Worm (Caenorhabditis elegans) whole organism, mixed stage, embryonic: ENCODE results near the gene clec-233.

ENCODE experiments used
- M03D4.4 ChIP-seq: sonication (generic microtip); optimal IDR thresholded peaks from 2 replicates; lab custom pipeline; 2017; ENCODE audit warnings: mild to moderate bottlenecking, missing genetic modification characterization, missing compliant biosample characterization
- bed-3 ChIP-seq: fragments of 200-800 bp; sonication (Bioruptor generic); optimal IDR thresholded peaks from 3 replicates; lab custom pipeline; 2018; ENCODE audit warnings: mild to moderate bottlenecking, missing genetic modification characterization, moderate library complexity, missing compliant biosample characterization
- blmp-1 ChIP-seq: fragments of 150-350 bp; optimal IDR thresholded peaks from 2 replicates; lab custom pipeline; 2014; ENCODE audit warnings: missing biosample characterization, missing genetic modification characterization
- ceh-39 ChIP-seq: fragments of 150-350 bp; optimal IDR thresholded peaks from 2 replicates; lab custom pipeline; 2014; ENCODE audit warnings: missing biosample characterization, missing genetic modification characterization
- ceh-83 ChIP-seq: fragments of 200-800 bp; sonication (Bioruptor generic); optimal IDR thresholded peaks from 2 replicates; lab custom pipeline; 2018; ENCODE audit warnings: mild to moderate bottlenecking, missing genetic modification characterization, missing compliant biosample characterization
- ces-1 ChIP-seq: fragments of 150-350 bp; optimal IDR thresholded peaks from 2 replicates; lab custom pipeline; 2014; ENCODE audit warnings: missing biosample characterization, missing genetic modification reagents, missing genetic modification characterization
- cnd-1 ChIP-seq: fragments of 200-800 bp; sonication (Bioruptor generic); optimal IDR thresholded peaks from 2 replicates; lab custom pipeline; 2018; ENCODE audit warnings: mild to moderate bottlenecking, missing genetic modification characterization, missing compliant biosample characterization
- drap-1 ChIP-seq: fragments of 200-800 bp; sonication (Bioruptor generic); optimal IDR thresholded peaks from 3 replicates; lab custom pipeline; 2018; ENCODE audit warnings: mild to moderate bottlenecking, missing genetic modification characterization, missing compliant biosample characterization
- elt-1 ChIP-seq: sonication (generic microtip); optimal IDR thresholded peaks from 2 replicates; lab custom pipeline; 2017; ENCODE audit warnings: missing genetic modification characterization, mild to moderate bottlenecking, missing compliant biosample characterization, antibody characterized with exemption, moderate library complexity, borderline replicate concordance; ENCODE audit not compliant: insufficient read depth
- elt-3 ChIP-seq: fragments of 150-350 bp; optimal IDR thresholded peaks from 2 replicates; lab custom pipeline; 2014; ENCODE audit warnings: missing biosample characterization, missing genetic modification characterization
- flh-1 ChIP-seq: fragments of 200-800 bp; sonication (Bioruptor generic); optimal IDR thresholded peaks from 2 replicates; lab custom pipeline; 2018; ENCODE audit warnings: mild to moderate bottlenecking, missing genetic modification characterization, moderate library complexity, missing compliant biosample characterization
- ham-2 ChIP-seq: fragments of 200-800 bp; sonication (Bioruptor generic); optimal IDR thresholded peaks from 2 replicates; lab custom pipeline; 2018; ENCODE audit warnings: mild to moderate bottlenecking, missing genetic modification characterization, missing compliant biosample characterization
- hlh-1 ChIP-seq: fragments of 150-350 bp; optimal IDR thresholded peaks from 2 replicates; lab custom pipeline; 2014; ENCODE audit warnings: missing biosample characterization, missing genetic modification reagents, missing genetic modification characterization
- lin-32 ChIP-seq: fragments of 200-800 bp; sonication (Bioruptor generic); optimal IDR thresholded peaks from 2 replicates; lab custom pipeline; 2018; ENCODE audit warnings: mild to moderate bottlenecking, missing genetic modification characterization, missing compliant biosample characterization
- lsy-2 ChIP-seq: fragments of 150-350 bp; optimal IDR thresholded peaks from 2 replicates; lab custom pipeline; 2014; ENCODE audit warnings: missing biosample characterization, missing genetic modification characterization
- mep-1 ChIP-seq: fragments of 150-350 bp; optimal IDR thresholded peaks from 2 replicates; lab custom pipeline; 2017; ENCODE audit warnings: missing biosample characterization, missing genetic modification reagents, missing genetic modification characterization, inconsistent platforms
- mls-2 ChIP-seq: sonication (generic microtip); optimal IDR thresholded peaks from 2 replicates; lab custom pipeline; 2016; ENCODE audit warnings: mild to moderate bottlenecking, missing genetic modification characterization, moderate library complexity, missing compliant biosample characterization
- nhr-12 ChIP-seq: fragments of 150-350 bp; optimal IDR thresholded peaks from 2 replicates; lab custom pipeline; 2014; ENCODE audit warnings: missing biosample characterization, missing genetic modification characterization
- nhr-2 ChIP-seq: fragments of 150-350 bp; optimal IDR thresholded peaks from 2 replicates; lab custom pipeline; 2014; ENCODE audit warnings: missing biosample characterization, missing genetic modification characterization
- nhr-237 ChIP-seq: fragments of 150-350 bp; optimal IDR thresholded peaks from 2 replicates; lab custom pipeline; 2014; ENCODE audit warnings: missing biosample characterization, missing genetic modification characterization
- nhr-76 ChIP-seq: sonication (generic microtip); optimal IDR thresholded peaks from 2 replicates; lab custom pipeline; 2017; ENCODE audit warnings: missing biosample characterization, missing genetic modification characterization
- pha-4 ChIP-seq: fragments of 150-350 bp; optimal IDR thresholded peaks from 2 replicates; lab custom pipeline; 2018; ENCODE audit warnings: missing biosample characterization, missing genetic modification reagents, missing genetic modification characterization
- sem-2 ChIP-seq: fragments of 200-800 bp; sonication (Bioruptor generic); optimal IDR thresholded peaks from 2 replicates; lab custom pipeline; 2018; ENCODE audit warnings: mild to moderate bottlenecking, missing genetic modification characterization, missing compliant biosample characterization
- snpc-4 ChIP-seq: fragments of 150-350 bp; optimal IDR thresholded peaks from 2 replicates; lab custom pipeline; 2014; ENCODE audit warnings: missing biosample characterization, missing genetic modification characterization
- sptf-1 ChIP-seq: sonication (generic microtip); optimal IDR thresholded peaks from 2 replicates; lab custom pipeline; 2017; ENCODE audit warnings: mild to moderate bottlenecking, missing genetic modification characterization, moderate library complexity, missing compliant biosample characterization
- tbx-8 ChIP-seq: fragments of 200-800 bp; sonication (Bioruptor generic); optimal IDR thresholded peaks from 2 replicates; lab custom pipeline; 2018; ENCODE audit warnings: mild to moderate bottlenecking, missing genetic modification characterization, moderate library complexity, missing compliant biosample characterization
- unc-120 ChIP-seq: sonication (generic microtip); optimal IDR thresholded peaks from 2 replicates; lab custom pipeline; 2017; ENCODE audit warnings: missing genetic modification characterization, missing compliant biosample characterization; ENCODE audit not compliant: poor library complexity, severe bottlenecking
- unc-39 ChIP-seq: fragments of 150-350 bp; optimal IDR thresholded peaks from 2 replicates; lab custom pipeline; 2014; ENCODE audit warnings: missing biosample characterization, missing genetic modification characterization
- unc-62 ChIP-seq: fragments of 150-350 bp; optimal IDR thresholded peaks from 2 replicates; lab custom pipeline; 2014; ENCODE audit warnings: missing biosample characterization, missing genetic modification reagents, missing genetic modification characterization
- zip-8 ChIP-seq: fragments of 150-350 bp; optimal IDR thresholded peaks from 2 replicates; lab custom pipeline; 2014; ENCODE audit warnings: missing biosample characterization, missing genetic modification characterization
- ztf-11 ChIP-seq: fragments of 150-350 bp; optimal IDR thresholded peaks from 2 replicates; lab custom pipeline; 2014; ENCODE audit warnings: missing biosample characterization, missing genetic modification characterization

clec-233 gene

DNA sequence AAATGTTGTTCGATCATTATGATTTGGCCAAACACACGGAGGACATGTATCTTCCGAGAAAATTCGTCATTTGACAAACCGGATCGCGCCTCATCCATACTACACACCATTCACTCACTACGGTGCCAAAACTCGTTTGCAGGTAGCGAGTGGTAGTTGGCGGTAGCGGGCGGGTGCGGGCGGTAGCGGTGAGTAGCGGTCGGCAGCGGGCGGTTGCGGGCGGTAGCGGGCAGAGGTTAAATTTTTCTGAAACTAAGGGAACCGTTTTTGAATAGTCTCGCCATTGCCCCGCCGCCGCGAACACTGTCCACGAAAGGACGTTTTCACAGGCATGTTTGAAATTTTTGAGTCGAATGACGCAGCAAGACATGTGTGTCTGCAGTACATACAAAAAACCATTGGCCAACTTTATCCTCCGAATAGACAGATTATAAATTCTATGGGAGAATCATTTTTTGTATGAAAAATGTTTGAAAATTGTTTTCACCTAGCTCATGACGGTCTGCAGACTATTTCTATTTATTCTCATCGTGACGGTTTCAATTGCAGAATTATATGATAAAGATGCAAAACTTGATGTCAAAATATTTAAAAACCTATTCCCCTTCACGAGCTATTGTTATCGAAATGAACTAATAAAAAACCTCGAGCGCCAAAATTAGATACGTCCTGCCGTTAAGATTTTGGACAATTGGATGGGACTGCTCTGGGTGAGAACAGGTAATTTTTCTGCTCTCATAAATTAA lies 23.3 kb upstream of the clec-233 start, which contains the start of gene F11A5.16:
Gene F11A5.16 (plus strand): TSS at position 696 of the 746 bp plus-strand sequence.
- TF ChIP-seq ces-1 (GFP tag; lab: Kevin White, UChicago) (no peak), mls-2 (tag; lab: Kevin White, UChicago) (no peak), ham-2 (GFP tag; lab: Kevin White, UChicago) (no peak), sem-2 (GFP tag; lab: Kevin White, UChicago) (no peak), nhr-2 (tag; lab: Kevin White, UChicago) (no peak), M03D4.4 (tag; lab: Kevin White, UChicago) (no peak), zip-8 (tag; lab: Kevin White, UChicago) (no peak), lin-32 (GFP tag; lab: Kevin White, UChicago) (no peak)
- TF ChIP-seq, all 35 proteins: peak for 0

ce11 chrV:16211713-16212112 lies 22.0 kb upstream of the clec-233 start:
- TF ChIP-seq ces-1 (GFP tag; lab: Kevin White, UChicago) (no peak), cnd-1 (no peak), elt-3 (tag; lab: Kevin White, UChicago) (no peak), lin-32 (GFP tag; lab: Kevin White, UChicago) (no peak), nhr-12 (no peak), ztf-11 (tag; lab: Kevin White, UChicago) (no peak), blmp-1 (tag; lab: Kevin White, UChicago) (no peak), nhr-76 (tag; lab: Kevin White, UChicago) (no peak), unc-39 (no peak), pha-4 (tag; lab: Kevin White, UChicago) (no peak), lsy-2 (tag; lab: Kevin White, UChicago) (no peak)
- TF ChIP-seq, all 35 proteins: peak for 0

DNA sequence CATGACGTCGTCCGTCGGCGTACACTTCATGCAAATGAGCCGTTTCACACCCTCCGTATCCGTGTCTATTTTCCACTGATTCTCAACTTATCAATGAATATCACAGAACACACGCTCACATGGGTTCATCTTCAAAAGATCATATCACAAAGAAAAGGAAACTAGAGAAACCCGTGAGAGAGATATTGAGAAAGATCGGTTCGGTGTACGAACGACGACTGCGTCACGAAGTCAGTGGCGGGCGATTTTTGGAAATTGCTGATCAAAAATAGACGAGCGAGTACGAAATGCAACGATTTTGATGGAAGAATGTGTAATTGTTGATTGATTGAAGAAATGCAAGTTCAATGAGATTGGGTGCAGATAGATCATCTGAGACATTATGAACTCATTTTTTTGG lies 20.4 kb upstream of the clec-233 start:
- TF ChIP-seq elt-1 (tag; lab: Kevin White, UChicago) (no peak), flh-1 (GFP tag; lab: Kevin White, UChicago) (no peak), M03D4.4 (tag; lab: Kevin White, UChicago) (no peak), mep-1 (tag; lab: Kevin White, UChicago) (no peak), ces-1 (GFP tag; lab: Kevin White, UChicago) (no peak), ceh-83 (GFP tag; lab: Kevin White, UChicago) (no peak), unc-62 (no peak), snpc-4 (tag; lab: Kevin White, UChicago) (no peak), sptf-1 (no peak), cnd-1 (no peak), nhr-2 (tag; lab: Kevin White, UChicago) (no peak), zip-8 (tag; lab: Kevin White, UChicago) (no peak), nhr-12 (no peak), drap-1 (no peak)

ce11 chrV:16214505-16214904 lies 19.2 kb upstream of the clec-233 start, which contains the start of gene F11A5.9:
Gene F11A5.9, plus strand, starts transcription at chrV:16214890.
- TF ChIP-seq cnd-1 (no peak), unc-120 (tag; lab: Kevin White, UChicago) (no peak), tbx-8 (GFP tag; lab: Kevin White, UChicago) (no peak), M03D4.4 (tag; lab: Kevin White, UChicago) (no peak), ceh-39 (tag; lab: Kevin White, UChicago) (no peak), nhr-237 (tag; lab: Kevin White, UChicago) (no peak), ztf-11 (tag; lab: Kevin White, UChicago) (no peak), bed-3 (GFP tag; lab: Kevin White, UChicago) (no peak)

DNA sequence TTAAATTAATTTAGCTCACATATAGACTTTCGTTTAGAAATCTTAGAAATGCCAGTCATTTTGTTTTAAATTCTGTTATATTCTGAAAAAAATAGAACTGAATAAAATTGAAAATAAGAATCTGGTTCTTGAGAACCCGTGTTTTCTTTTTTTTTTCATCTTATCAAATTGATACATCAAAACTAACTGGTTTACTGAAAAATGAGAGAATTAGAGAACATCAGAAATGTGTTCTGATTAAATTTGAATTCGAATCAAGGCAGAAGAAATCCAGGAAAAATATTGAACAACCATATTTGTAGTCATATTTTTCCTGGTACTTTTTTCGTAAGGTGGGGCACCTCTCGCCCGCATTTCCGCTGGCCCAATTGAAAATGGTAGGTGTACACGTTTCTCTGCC lies 15.2 kb upstream of the clec-233 start, which contains the start of gene F11A5.15:
Gene F11A5.15 (minus strand): TSS at position 101 of the 400 bp plus-strand sequence.
- TF ChIP-seq flh-1 (GFP tag; lab: Kevin White, UChicago) (no peak), snpc-4 (tag; lab: Kevin White, UChicago) (no peak), lin-32 (GFP tag; lab: Kevin White, UChicago) (no peak), sptf-1 (no peak), cnd-1 (no peak), nhr-76 (tag; lab: Kevin White, UChicago) (no peak), lsy-2 (tag; lab: Kevin White, UChicago) (no peak), zip-8 (tag; lab: Kevin White, UChicago) (no peak), bed-3 (GFP tag; lab: Kevin White, UChicago) (no peak), ham-2 (GFP tag; lab: Kevin White, UChicago) (no peak), ceh-83 (GFP tag; lab: Kevin White, UChicago) (no peak), mls-2 (tag; lab: Kevin White, UChicago) (no peak), unc-120 (tag; lab: Kevin White, UChicago) (no peak), hlh-1 (tag; lab: Kevin White, UChicago) (no peak)
